Fruit fly (Drosophila melanogaster): ENCODE measurements around the gene CG8927.

Gene CG8927

dm6 chr3R:16232569-16232968 lies 51.7 kb downstream of the CG8927 start:
- peak; percentile 13 for TF ChIP-seq brk (GFP tag; optimal IDR thresholded peaks at IDR 0.05)
- TF ChIP-seq psq (GFP tag; optimal IDR thresholded peaks at IDR 0.05): peak; percentile 15
- TF ChIP-seq Dif (GFP tag; optimal IDR thresholded peaks at IDR 0.05; ENCODE audit: partially characterized antibody): peak; percentile 45
- TF ChIP-seq tai (GFP tag; optimal IDR thresholded peaks at IDR 0.05): no peak
- peak; percentile 44 for TF ChIP-seq CrebA (GFP tag; optimal IDR thresholded peaks at IDR 0.05; ENCODE audit: borderline replicate concordance)
- peak; percentile 7 for TF ChIP-seq Rel (GFP tag; optimal IDR thresholded peaks at IDR 0.05)
- TF ChIP-seq Rel (tag; optimal IDR thresholded peaks at IDR 0.05): no peak
- TF ChIP-seq Jra (GFP tag; optimal IDR thresholded peaks at IDR 0.05): peak; percentile 20
- TF ChIP-seq Dfd (GFP tag; optimal IDR thresholded peaks at IDR 0.05): no peak
- no peak for TF ChIP-seq Hr83 (GFP tag; optimal IDR thresholded peaks at IDR 0.05; ENCODE audit: poor library complexity, severe bottlenecking)

- no peak for TF ChIP-seq br (GFP tag; optimal IDR thresholded peaks at IDR 0.05)
- no peak for TF ChIP-seq dsf (GFP tag; optimal IDR thresholded peaks at IDR 0.05; ENCODE audit: borderline replicate concordance)
- TF ChIP-seq CrebA (GFP tag; optimal IDR thresholded peaks at IDR 0.05; ENCODE audit: borderline replicate concordance): no peak
- no peak for TF ChIP-seq Hr83 (GFP tag; optimal IDR thresholded peaks at IDR 0.05; ENCODE audit: poor library complexity, severe bottlenecking)
- TF ChIP-seq usp (GFP tag; optimal IDR thresholded peaks at IDR 0.05): no peak
- TF ChIP-seq GATAd (GFP tag; optimal IDR thresholded peaks at IDR 0.05): no peak
- peak; percentile 40 for TF ChIP-seq psq (GFP tag; optimal IDR thresholded peaks at IDR 0.05)
- TF ChIP-seq Abd-B (GFP tag; optimal IDR thresholded peaks at IDR 0.05): no peak
- TF ChIP-seq Sp1 (GFP tag; optimal IDR thresholded peaks at IDR 0.05): no peak
- no peak for TF ChIP-seq OdsH (GFP tag; optimal IDR thresholded peaks at IDR 0.05)
- no peak for TF ChIP-seq N (GFP tag; optimal IDR thresholded peaks at IDR 0.05)
- no peak for TF ChIP-seq Dfd (GFP tag; optimal IDR thresholded peaks at IDR 0.05)
- TF ChIP-seq Dif (GFP tag; optimal IDR thresholded peaks at IDR 0.05; ENCODE audit: partially characterized antibody): peak; percentile 51
- no peak for TF ChIP-seq pan (optimal IDR thresholded peaks at IDR 0.05)
- no peak for TF ChIP-seq ey (GFP tag; optimal IDR thresholded peaks at IDR 0.05)
- no peak for TF ChIP-seq foxo (GFP tag; optimal IDR thresholded peaks at IDR 0.05)
- TF ChIP-seq Myc (optimal IDR thresholded peaks at IDR 0.05): no peak
- no peak for TF ChIP-seq Vsx2 (GFP tag; optimal IDR thresholded peaks at IDR 0.05; ENCODE audit: partially characterized antibody)
- no peak for TF ChIP-seq tai (GFP tag; optimal IDR thresholded peaks at IDR 0.05)
- no peak for TF ChIP-seq Jra (GFP tag; optimal IDR thresholded peaks at IDR 0.05)
- no peak for TF ChIP-seq Hr78 (GFP tag; optimal IDR thresholded peaks at IDR 0.05)
- TF ChIP-seq dl (GFP tag; optimal IDR thresholded peaks at IDR 0.05; ENCODE audit: insufficient read depth in 1 of 2, partially characterized antibody in 2 of 2): peak in 1 of 2 experiments; percentile 30
- no peak for TF ChIP-seq sage (GFP tag; optimal IDR thresholded peaks at IDR 0.05)
- no peak for TF ChIP-seq HLH106 (tag; optimal IDR thresholded peaks at IDR 0.05)
- TF ChIP-seq dmrt93B (GFP tag; optimal IDR thresholded peaks at IDR 0.05): no peak
- no peak for TF ChIP-seq brk (GFP tag; optimal IDR thresholded peaks at IDR 0.05)
- TF ChIP-seq sv (GFP tag; optimal IDR thresholded peaks at IDR 0.05): no peak
- no peak for TF ChIP-seq CG9705 (GFP tag; optimal IDR thresholded peaks at IDR 0.05)
- TF ChIP-seq rgr (GFP tag; optimal IDR thresholded peaks at IDR 0.05): peak; percentile 9
- no peak for TF ChIP-seq CG32264 (GFP tag; optimal IDR thresholded peaks at IDR 0.05)
- no peak for TF ChIP-seq woc (GFP tag; optimal IDR thresholded peaks at IDR 0.05)
- no peak for TF ChIP-seq lola (GFP tag; optimal IDR thresholded peaks at IDR 0.05)
- TF ChIP-seq h (GFP tag; optimal IDR thresholded peaks at IDR 0.05): no peak
- no peak for TF ChIP-seq Mio (GFP tag; optimal IDR thresholded peaks at IDR 0.05)
- TF ChIP-seq jim (GFP tag; optimal IDR thresholded peaks at IDR 0.05): no peak
- TF ChIP-seq Hnf4 (GFP tag; optimal IDR thresholded peaks at IDR 0.05): peak; percentile 43
- no peak for TF ChIP-seq fru (GFP tag; optimal IDR thresholded peaks at IDR 0.05)
- no peak for TF ChIP-seq Rel (GFP tag; optimal IDR thresholded peaks at IDR 0.05)
- TF ChIP-seq Rel (tag; optimal IDR thresholded peaks at IDR 0.05): peak; percentile 4
These were observed 53.5 kb downstream of the CG8927 start for dm6 chr3R:16234298-16234697.

- TF ChIP-seq OdsH (GFP tag; optimal IDR thresholded peaks at IDR 0.05): peak; percentile 74
- peak; percentile 32 for TF ChIP-seq sage (GFP tag; optimal IDR thresholded peaks at IDR 0.05)
- peak in 1 of 2 experiments; percentile 65 for TF ChIP-seq foxo (GFP tag; optimal IDR thresholded peaks at IDR 0.05)
- peak; percentile 69 for TF ChIP-seq ey (GFP tag; optimal IDR thresholded peaks at IDR 0.05)
- TF ChIP-seq sv (GFP tag; optimal IDR thresholded peaks at IDR 0.05): no peak
- TF ChIP-seq jim (GFP tag; optimal IDR thresholded peaks at IDR 0.05): no peak
- peak; percentile 72 for TF ChIP-seq fru (GFP tag; optimal IDR thresholded peaks at IDR 0.05)
- peak; percentile 78 for TF ChIP-seq h (GFP tag; optimal IDR thresholded peaks at IDR 0.05)
- TF ChIP-seq dmrt93B (GFP tag; optimal IDR thresholded peaks at IDR 0.05): peak; percentile 79
- peak; percentile 70 for TF ChIP-seq br (GFP tag; optimal IDR thresholded peaks at IDR 0.05)
- peak; percentile 81 for TF ChIP-seq HLH106 (tag; optimal IDR thresholded peaks at IDR 0.05)
- TF ChIP-seq CG32264 (GFP tag; optimal IDR thresholded peaks at IDR 0.05): peak; percentile 16
- TF ChIP-seq rgr (GFP tag; optimal IDR thresholded peaks at IDR 0.05): peak; percentile 12
- peak; percentile 86 for TF ChIP-seq Sp1 (GFP tag; optimal IDR thresholded peaks at IDR 0.05)
- no peak for TF ChIP-seq Hr78 (GFP tag; optimal IDR thresholded peaks at IDR 0.05)
- TF ChIP-seq psq (GFP tag; optimal IDR thresholded peaks at IDR 0.05): peak; percentile 16
- no peak for TF ChIP-seq Myc (optimal IDR thresholded peaks at IDR 0.05)
- TF ChIP-seq dsf (GFP tag; optimal IDR thresholded peaks at IDR 0.05; ENCODE audit: borderline replicate concordance): no peak
- no peak for TF ChIP-seq usp (GFP tag; optimal IDR thresholded peaks at IDR 0.05)
- TF ChIP-seq CrebA (GFP tag; optimal IDR thresholded peaks at IDR 0.05; ENCODE audit: borderline replicate concordance): peak; percentile 16
- no peak for TF ChIP-seq Rel (GFP tag; optimal IDR thresholded peaks at IDR 0.05)
- no peak for TF ChIP-seq Rel (tag; optimal IDR thresholded peaks at IDR 0.05)
- no peak for TF ChIP-seq N (GFP tag; optimal IDR thresholded peaks at IDR 0.05)
- TF ChIP-seq woc (GFP tag; optimal IDR thresholded peaks at IDR 0.05): peak; percentile 83
- no peak for TF ChIP-seq Vsx2 (GFP tag; optimal IDR thresholded peaks at IDR 0.05; ENCODE audit: partially characterized antibody)
- peak; percentile 68 for TF ChIP-seq CG9705 (GFP tag; optimal IDR thresholded peaks at IDR 0.05)
- no peak for TF ChIP-seq Mio (GFP tag; optimal IDR thresholded peaks at IDR 0.05)
These were observed 53.9 kb downstream of the CG8927 start for dm6 chr3R:16234745-16235149.

All from whole organism, wandering third instar larva.